Fruit fly (Drosophila melanogaster): ENCODE results near the gene heix.

dm6 chr2L:16256118-16256435 lies 43.6 kb downstream of the heix start:
- TF ChIP-seq cnc (optimal IDR thresholded peaks at IDR 0.05) (no peak), kay (GFP tag; ENCODE audit: borderline replicate concordance) (peak; percentile 67), CG33017 (tag; optimal IDR thresholded peaks at IDR 0.05) (no peak), CG14711 (tag; optimal IDR thresholded peaks at IDR 0.05) (no peak), pad (GFP tag; optimal IDR thresholded peaks at IDR 0.05) (no peak), toe (GFP tag; optimal IDR thresholded peaks at IDR 0.05) (no peak), CG7101 (tag; optimal IDR thresholded peaks at IDR 0.05) (no peak), CG11617 (GFP tag; optimal IDR thresholded peaks at IDR 0.05) (no peak), Mnt (GFP tag; optimal IDR thresholded peaks at IDR 0.05) (peak; percentile 1), tj (GFP tag; optimal IDR thresholded peaks at IDR 0.05) (no peak)
